Worm (Caenorhabditis elegans) whole organism, L2 larva: ENCODE results near the gene Y105C5A.9.
"Not testable (repeated sequence)": the region's sequence is repeated elsewhere in the genome, so short reads cannot be mapped to it uniquely, and the experiment has no call there.

Experiments
- C34F6.9 ChIP-seq: fragments of 150-350 bp; optimal IDR thresholded peaks from 2 replicates; lab custom pipeline; 2014; ENCODE audit warnings: missing biosample characterization, missing genetic modification characterization
- F13H6.1 ChIP-seq: sonication (generic microtip); optimal IDR thresholded peaks from 2 replicates; lab custom pipeline; 2016; ENCODE audit warnings: missing genetic modification characterization, missing compliant biosample characterization
- R02D3.7 ChIP-seq: fragments of 150-350 bp; optimal IDR thresholded peaks from 2 replicates; lab custom pipeline; 2014; ENCODE audit warnings: missing biosample characterization, missing genetic modification characterization
- Y55F3AM.14 ChIP-seq: fragments of 200-800 bp; sonication (Bioruptor generic); optimal IDR thresholded peaks from 2 replicates; lab custom pipeline; 2018; ENCODE audit warnings: mild to moderate bottlenecking, missing genetic modification characterization, missing compliant biosample characterization
- ZK546.5 ChIP-seq: sonication (generic microtip); optimal IDR thresholded peaks from 2 replicates; lab custom pipeline; 2017; ENCODE audit warnings: missing biosample characterization, missing genetic modification characterization
- alr-1 ChIP-seq: fragments of 150-350 bp; optimal IDR thresholded peaks from 2 replicates; lab custom pipeline; 2014; ENCODE audit warnings: missing biosample characterization, missing genetic modification characterization
- blmp-1 ChIP-seq: sonication (generic microtip); optimal IDR thresholded peaks from 2 replicates; lab custom pipeline; 2017; ENCODE audit warnings: missing genetic modification characterization, mild to moderate bottlenecking, missing compliant biosample characterization, antibody characterized with exemption, moderate library complexity; ENCODE audit not compliant: insufficient read depth
- ceh-82 ChIP-seq: fragments of 150-350 bp; optimal IDR thresholded peaks from 2 replicates; lab custom pipeline; 2014; ENCODE audit warnings: missing biosample characterization, missing genetic modification characterization
- crh-2 ChIP-seq: sonication (generic microtip); optimal IDR thresholded peaks from 2 replicates; lab custom pipeline; 2017; ENCODE audit warnings: missing biosample characterization, missing genetic modification characterization
- dmd-4 ChIP-seq: sonication (generic microtip); optimal IDR thresholded peaks from 2 replicates; lab custom pipeline; 2017; ENCODE audit warnings: missing biosample characterization, missing genetic modification characterization
- elt-1 ChIP-seq: fragments of 150-350 bp; optimal IDR thresholded peaks from 2 replicates; lab custom pipeline; 2014; ENCODE audit warnings: missing biosample characterization, missing genetic modification characterization
- fos-1 ChIP-seq: fragments of 150-350 bp; optimal IDR thresholded peaks from 2 replicates; lab custom pipeline; 2014; ENCODE audit warnings: missing biosample characterization, missing genetic modification characterization
- gmeb-1 ChIP-seq: fragments of 150-350 bp; optimal IDR thresholded peaks from 2 replicates; lab custom pipeline; 2014; ENCODE audit warnings: missing biosample characterization, missing genetic modification characterization
- lin-11 ChIP-seq: fragments of 150-350 bp; sonication (generic microtip); optimal IDR thresholded peaks from 2 replicates; lab custom pipeline; 2014; ENCODE audit warnings: missing biosample characterization, missing genetic modification characterization, inconsistent platforms, mixed read lengths
- lin-13 ChIP-seq: fragments of 150-350 bp; optimal IDR thresholded peaks from 2 replicates; lab custom pipeline; 2014; ENCODE audit warnings: missing biosample characterization, missing genetic modification reagents, missing genetic modification characterization
- lsy-2 ChIP-seq, 2 experiments: fragments of 150-350 bp in 1 of 2; sonication (generic microtip) in 1 of 2; optimal IDR thresholded peaks; 2 replicates each; lab custom pipeline; 2014 to 2017; ENCODE audit warnings: missing biosample characterization in 2 of 2, missing genetic modification characterization in 2 of 2
- mab-5 ChIP-seq: fragments of 150-350 bp; optimal IDR thresholded peaks from 2 replicates; lab custom pipeline; 2014; ENCODE audit warnings: missing biosample characterization, missing genetic modification characterization
- mbf-1 ChIP-seq: sonication (generic microtip); optimal IDR thresholded peaks from 2 replicates; lab custom pipeline; 2017; ENCODE audit warnings: missing biosample characterization, missing genetic modification characterization
- mdl-1 ChIP-seq, 2 experiments: fragments of 150-350 bp in 1 of 2; sonication (generic microtip) in 1 of 2; optimal IDR thresholded peaks; 2 replicates each; lab custom pipeline; 2017; ENCODE audit warnings: missing biosample characterization in 2 of 2, missing genetic modification characterization in 2 of 2
- nhr-10 ChIP-seq: sonication (generic microtip); optimal IDR thresholded peaks from 2 replicates; lab custom pipeline; 2017; ENCODE audit warnings: missing biosample characterization, missing genetic modification characterization
- nhr-12 ChIP-seq: fragments of 150-350 bp; optimal IDR thresholded peaks from 2 replicates; lab custom pipeline; 2014; ENCODE audit warnings: missing biosample characterization, missing genetic modification characterization
- nhr-129 ChIP-seq: fragments of 150-350 bp; optimal IDR thresholded peaks from 2 replicates; lab custom pipeline; 2014; ENCODE audit warnings: missing biosample characterization, missing genetic modification characterization
- nhr-21 ChIP-seq: fragments of 150-350 bp; optimal IDR thresholded peaks from 2 replicates; lab custom pipeline; 2014; ENCODE audit warnings: missing biosample characterization, missing genetic modification characterization
- nhr-237 ChIP-seq: fragments of 150-350 bp; optimal IDR thresholded peaks from 2 replicates; lab custom pipeline; 2014; ENCODE audit warnings: missing biosample characterization, missing genetic modification characterization
- nhr-25 ChIP-seq: fragments of 150-350 bp; sonication (generic microtip); optimal IDR thresholded peaks from 3 replicates; lab custom pipeline; 2014; ENCODE audit warnings: missing biosample characterization, missing genetic modification characterization
- nhr-6 ChIP-seq: fragments of 150-350 bp; optimal IDR thresholded peaks from 2 replicates; lab custom pipeline; 2014; ENCODE audit warnings: missing biosample characterization, missing genetic modification characterization
- sem-4 ChIP-seq: fragments of 150-350 bp; optimal IDR thresholded peaks from 2 replicates; lab custom pipeline; 2014; ENCODE audit warnings: missing biosample characterization, missing genetic modification reagents, missing genetic modification characterization
- skn-1 ChIP-seq: sonication (generic microtip); optimal IDR thresholded peaks from 2 replicates; lab custom pipeline; 2017; ENCODE audit warnings: missing biosample characterization, missing genetic modification characterization
- sma-3 ChIP-seq: sonication (generic microtip); optimal IDR thresholded peaks from 2 replicates; lab custom pipeline; 2016; ENCODE audit warnings: missing genetic modification reagents, missing genetic modification characterization, missing compliant biosample characterization
- sma-9 ChIP-seq, 2 experiments: fragments of 150-350 bp in 1 of 2; sonication (generic microtip) in 1 of 2; optimal IDR thresholded peaks; 2 replicates each; lab custom pipeline; 2014 to 2016; ENCODE audit warnings: missing genetic modification characterization in 2 of 2, mild to moderate bottlenecking in 1 of 2, missing biosample characterization in 1 of 2, missing compliant biosample characterization in 1 of 2, missing genetic modification reagents in 1 of 2, moderate library complexity in 1 of 2
- unc-39 ChIP-seq: fragments of 150-350 bp; optimal IDR thresholded peaks from 2 replicates; lab custom pipeline; 2014; ENCODE audit warnings: missing biosample characterization, missing genetic modification characterization
- unc-55 ChIP-seq: fragments of 150-350 bp; sonication (generic microtip); optimal IDR thresholded peaks from 3 replicates; lab custom pipeline; 2014; ENCODE audit warnings: missing biosample characterization, missing genetic modification reagents, missing genetic modification characterization
- unc-62 ChIP-seq: fragments of 150-350 bp; optimal IDR thresholded peaks from 2 replicates; lab custom pipeline; 2014; ENCODE audit warnings: missing biosample characterization, missing genetic modification reagents, missing genetic modification characterization
- zag-1 ChIP-seq: fragments of 150-350 bp; optimal IDR thresholded peaks from 2 replicates; lab custom pipeline; 2014; ENCODE audit warnings: missing biosample characterization, missing genetic modification characterization
- ztf-1 ChIP-seq: fragments of 200-800 bp; sonication (Bioruptor generic); conservative IDR thresholded peaks from 2 replicates; pipeline ENCODE4 v1.3.6; 2022; ENCODE audit warnings: missing genetic modification characterization, missing compliant biosample characterization
- ztf-11 ChIP-seq: sonication (generic microtip); optimal IDR thresholded peaks from 2 replicates; lab custom pipeline; 2017; ENCODE audit warnings: missing biosample characterization, missing genetic modification characterization
- ztf-4 ChIP-seq: fragments of 150-350 bp; optimal IDR thresholded peaks from 2 replicates; lab custom pipeline; 2014; ENCODE audit warnings: missing biosample characterization, missing genetic modification characterization

The Y105C5A.9 gene

ce11 chrIV:15634240-15634789, 3.0 kb downstream of the Y105C5A.9 start, which contains the start of gene Y105C5A.1274:
Y105C5A.1274 (plus strand) TSS chrIV:15634739.
- not testable (repeated sequence) for TF ChIP-seq unc-39 (tag; lab: Kevin White, UChicago); ztf-1 (GFP tag; lab: Robert Waterston, UW); ceh-82 (tag; lab: Kevin White, UChicago)

ce11 chrIV:15635462-15635861, 4.1 kb downstream of the Y105C5A.9 start, which contains the start of gene Y105C5A.10:
Y105C5A.10 (plus strand) TSS chrIV:15635762.
- not testable (repeated sequence) for TF ChIP-seq gmeb-1, dmd-4, F13H6.1 (tag; lab: Kevin White, UChicago)

DNA sequence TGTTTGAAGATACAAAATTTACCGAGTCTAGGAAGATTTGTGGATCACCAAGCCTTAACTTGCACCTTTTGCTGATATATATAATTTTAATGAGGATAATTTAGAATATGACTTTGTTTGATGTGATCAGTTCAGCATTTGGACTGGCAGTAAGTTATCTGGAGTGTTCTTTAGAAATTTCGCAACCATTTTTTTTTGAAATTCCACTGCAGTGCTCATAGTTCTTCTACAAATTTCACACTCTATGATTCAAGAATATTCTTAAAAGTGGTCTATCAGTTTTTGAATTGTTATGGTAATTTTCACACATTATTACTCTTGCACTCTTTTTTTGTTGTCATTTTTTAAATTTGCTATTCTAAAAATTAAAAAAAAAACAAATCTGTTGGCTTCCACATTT, 7.9 kb downstream of the Y105C5A.9 start:
- TF ChIP-seq fos-1 = no peak
- no peak for TF ChIP-seq nhr-21 (tag; lab: Kevin White, UChicago)
- no peak for TF ChIP-seq elt-1 (tag; lab: Kevin White, UChicago)
- TF ChIP-seq Y55F3AM.14 (GFP tag; lab: Kevin White, UChicago) = no peak

DNA sequence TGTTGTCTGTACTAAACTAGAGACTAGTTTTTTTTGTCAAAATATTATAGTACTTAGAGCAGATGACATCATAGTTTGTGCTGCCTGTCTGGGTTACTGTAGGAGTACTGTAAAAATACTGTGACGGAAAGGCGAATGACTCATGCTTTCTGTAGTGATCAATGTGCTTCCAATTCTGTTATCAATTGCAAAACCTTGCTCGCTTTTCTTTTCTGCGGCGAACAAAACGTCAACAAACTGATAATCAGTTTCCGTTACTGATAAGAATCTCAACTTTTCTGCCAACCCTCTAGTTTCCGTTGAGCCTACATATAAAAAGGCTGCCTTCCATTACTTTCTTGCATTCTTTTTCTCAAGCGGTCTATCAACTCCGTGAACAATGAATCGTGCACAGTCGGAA, 9.5 kb downstream of the Y105C5A.9 start, which contains the start of gene Y105C5A.13:
TSS of gene Y105C5A.13 (plus strand) at position 380 of the 400 bp plus-strand sequence.
- TF ChIP-seq sma-9 (GFP tag; optimal IDR thresholded peaks at IDR 0.05; lab: Kevin White, UChicago) = peak; percentile 7
- no peak for TF ChIP-seq sma-9 (tag; optimal IDR thresholded peaks at IDR 0.05; lab: Kevin White, UChicago)
- no peak for TF ChIP-seq mbf-1 (tag; lab: Kevin White, UChicago)
- no peak for TF ChIP-seq lsy-2 (tag; optimal IDR thresholded peaks at IDR 0.05; lab: Kevin White, UChicago)
- no peak for TF ChIP-seq R02D3.7 (tag; lab: Kevin White, UChicago)
- peak; percentile 94 for TF ChIP-seq fos-1
- TF ChIP-seq lin-13 = no peak
- TF ChIP-seq, all 48 proteins: peak for 2

DNA sequence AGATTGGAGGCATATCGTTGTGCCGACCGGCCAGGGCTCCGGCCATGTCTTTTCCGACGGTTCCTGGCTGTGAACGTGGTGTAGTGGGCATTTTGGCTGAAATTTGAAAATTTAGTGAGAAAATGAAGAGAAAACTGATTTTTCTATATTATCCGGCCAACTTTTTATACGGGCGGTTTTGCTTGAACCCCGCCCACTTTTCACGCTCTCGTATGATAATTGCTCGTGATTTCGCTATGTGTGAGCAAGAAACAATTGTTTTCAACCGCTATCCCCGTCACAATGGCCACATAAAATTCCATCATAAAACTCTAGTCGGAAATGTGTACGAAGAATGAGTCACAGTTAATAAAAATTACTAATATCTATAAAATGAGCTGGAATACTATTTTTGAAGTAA, 10.4 kb downstream of the Y105C5A.9 start, which contains the start of gene Y105C5A.12:
TSS of gene Y105C5A.12 (minus strand) at position 101 of the 400 bp plus-strand sequence.
- not testable (repeated sequence) for TF ChIP-seq ztf-11 (tag; lab: Kevin White, UChicago); ztf-1 (GFP tag; lab: Robert Waterston, UW); ZK546.5 (tag; lab: Kevin White, UChicago)

DNA sequence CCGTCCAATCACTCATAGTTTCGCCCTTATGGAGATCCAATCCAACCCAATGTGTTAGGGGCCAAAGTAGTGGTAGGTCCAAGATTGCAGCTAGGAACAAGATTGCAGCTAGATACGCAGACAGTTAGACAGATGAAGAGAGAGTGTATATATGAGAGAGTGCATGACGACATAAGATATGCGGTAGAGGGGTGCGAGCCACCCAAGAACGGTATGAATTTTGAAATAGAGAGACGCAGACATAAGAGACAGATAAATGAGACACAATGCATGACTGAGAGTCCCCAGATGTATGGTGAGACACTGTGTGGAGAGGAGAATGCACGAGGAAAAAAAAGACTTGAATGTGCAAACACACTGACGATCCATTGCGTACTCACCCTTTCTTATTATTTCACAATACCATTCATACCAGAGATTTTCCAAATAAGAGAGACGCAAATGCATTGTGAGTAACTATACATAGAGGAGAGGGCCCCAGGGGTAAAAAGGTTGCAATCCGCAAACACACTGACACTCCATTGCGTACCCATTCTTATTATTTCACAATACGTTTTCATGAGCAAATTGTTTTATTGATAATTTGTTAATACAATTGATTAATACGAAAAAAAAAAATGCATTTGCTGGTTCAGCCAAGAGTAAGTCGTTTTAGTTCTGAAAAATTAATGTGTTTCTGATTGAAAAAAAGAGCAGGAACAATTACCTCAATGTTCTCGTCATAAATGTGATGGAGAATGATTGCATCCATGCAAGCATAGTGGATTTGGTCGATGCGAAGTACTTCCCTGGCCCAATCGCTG, 15.3 kb downstream of the Y105C5A.9 start, which contains the start of the genes Y105C5A.1268 and Y105C5A.1272:
TSS of gene Y105C5A.1268 (minus strand) at position 51 of the 803 bp plus-strand sequence.
TSS of gene Y105C5A.1272 (plus strand) at position 575 of the 803 bp plus-strand sequence.
- TF ChIP-seq nhr-25 (tag; lab: Kevin White, UChicago) (peak; percentile 85), skn-1 (tag; lab: Kevin White, UChicago) (peak; percentile 64), alr-1 (tag; lab: Kevin White, UChicago) (peak; percentile 52), ceh-82 (tag; lab: Kevin White, UChicago) (peak; percentile 17), fos-1 (peak; percentile 70), lin-13 (peak; percentile 77), gmeb-1 (tag; lab: Kevin White, UChicago) (peak; percentile 76), mab-5 (tag; lab: Kevin White, UChicago) (peak; percentile 85), sma-9 (GFP tag; optimal IDR thresholded peaks at IDR 0.05; lab: Kevin White, UChicago) (peak; percentile 80), sma-3 (GFP tag; lab: Kevin White, UChicago) (peak; percentile 87), lin-11 (peak; percentile 17), nhr-6 (tag; lab: Kevin White, UChicago) (peak; percentile 88), Y55F3AM.14 (GFP tag; lab: Kevin White, UChicago) (peak; percentile 72), nhr-12 (tag; lab: Kevin White, UChicago) (peak; percentile 11), blmp-1 (tag; lab: Kevin White, UChicago) (peak; percentile 74), unc-62 (GFP tag; lab: Kevin White, UChicago) (peak; percentile 13), F13H6.1 (tag; lab: Kevin White, UChicago) (peak; percentile 93), unc-55 (GFP tag; lab: Kevin White, UChicago) (peak; percentile 92), ztf-4 (tag; lab: Kevin White, UChicago) (peak; percentile 85), nhr-10 (tag; lab: Kevin White, UChicago) (peak; percentile 62), crh-2 (tag; lab: Kevin White, UChicago) (peak; percentile 85), ZK546.5 (tag; lab: Kevin White, UChicago) (peak; percentile 13), mdl-1 (tag; optimal IDR thresholded peaks at IDR 0.05; lab: Kevin White, UChicago) (peak; percentile 71 to 76), nhr-129 (tag; lab: Kevin White, UChicago) (peak; percentile 95), sem-4 (tag; lab: Kevin White, UChicago) (peak; percentile 83), nhr-21 (tag; lab: Kevin White, UChicago) (peak; percentile 93), zag-1 (peak; percentile 60), nhr-237 (tag; lab: Kevin White, UChicago) (peak; percentile 67), lsy-2 (tag; optimal IDR thresholded peaks at IDR 0.05; lab: Kevin White, UChicago) (peak; percentile 78 to 94), C34F6.9 (peak; percentile 93)
- not testable (repeated sequence) for TF ChIP-seq sma-9 (tag; optimal IDR thresholded peaks at IDR 0.05; lab: Kevin White, UChicago)
